Worm (Caenorhabditis elegans): ENCODE data around the gene T11F9.14.
"Not testable (repeated sequence)": the region's sequence is repeated elsewhere in the genome, so short reads cannot be mapped to it uniquely, and the experiment has no call there.

DNA sequence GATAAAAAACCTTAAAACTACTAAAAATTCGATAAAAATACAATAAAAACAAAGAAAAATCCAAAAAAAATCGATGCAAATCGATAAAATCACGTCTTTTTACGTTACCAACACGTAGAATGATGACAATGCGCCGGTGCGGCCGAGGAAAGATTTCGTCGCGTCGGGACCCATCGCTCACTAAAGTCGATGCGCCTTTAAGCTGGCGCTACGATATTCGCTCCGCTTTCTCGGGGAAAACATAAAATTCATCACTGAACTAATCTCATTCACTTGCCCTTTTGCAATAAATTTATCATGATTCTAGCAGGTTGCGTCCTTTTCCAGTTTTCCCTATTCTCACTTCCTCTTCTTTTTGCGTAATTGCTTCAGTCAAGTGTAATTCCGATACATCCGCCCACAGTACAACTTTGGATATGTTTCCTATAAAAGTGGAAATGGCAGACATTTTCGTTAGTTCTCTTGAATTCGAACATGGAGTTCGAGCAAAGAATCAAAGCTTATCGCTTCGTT, 3.0 kb upstream of the T11F9.14 start, which contains the start of gene col-157:
- TF ChIP-seq ztf-29 (GFP tag; IDR thresholded peaks at IDR 0.05); T22C8.4 (GFP tag; IDR thresholded peaks at IDR 0.05); klf-2 (GFP tag; conservative IDR thresholded peaks at IDR 0.05): not testable (repeated sequence)
